Fruit fly (Drosophila melanogaster): Measurements from ENCODE around the gene to.

to gene

DNA sequence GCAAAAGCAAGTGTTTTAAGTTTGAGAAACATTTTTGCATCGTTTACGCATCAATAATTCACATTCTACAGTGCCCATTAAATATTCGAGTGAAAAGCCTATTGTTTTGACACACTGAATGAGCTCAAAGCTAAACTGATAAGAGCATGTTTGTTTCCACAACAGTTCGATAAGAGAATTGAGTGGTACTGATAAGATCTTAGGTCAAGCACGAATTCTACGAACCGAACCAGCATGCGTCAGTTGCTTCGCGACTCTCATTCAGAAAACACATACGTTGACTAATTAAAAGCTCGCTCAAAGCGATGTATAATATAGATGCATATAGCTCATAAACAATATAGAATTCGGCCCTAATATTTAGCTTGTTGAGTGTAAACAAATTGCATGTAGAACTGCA lies 30.8 kb upstream of the to start:
- no peak for TF ChIP-seq CG12659 (GFP tag; optimal IDR thresholded peaks at IDR 0.05)
- no peak for TF ChIP-seq CG5180 (GFP tag; optimal IDR thresholded peaks at IDR 0.05)
- no peak for TF ChIP-seq inv (GFP tag; IDR thresholded peaks at IDR 0.05; ENCODE audit: partially characterized antibody)
- TF ChIP-seq Opbp (GFP tag; IDR thresholded peaks at IDR 0.05; ENCODE audit: partially characterized antibody): no peak
- TF ChIP-seq dpn (GFP tag; optimal IDR thresholded peaks at IDR 0.05): no peak
- no peak for TF ChIP-seq D (optimal IDR thresholded peaks at IDR 0.05)
- no peak for TF ChIP-seq D (GFP tag; optimal IDR thresholded peaks at IDR 0.05)
- TF ChIP-seq Dip2 (GFP tag; IDR thresholded peaks at IDR 0.05): no peak
- no peak for TF ChIP-seq slp2 (GFP tag; optimal IDR thresholded peaks at IDR 0.05)
- TF ChIP-seq NC2β (GFP tag; optimal IDR thresholded peaks at IDR 0.05): no peak
- peak; percentile 31 for TF ChIP-seq sug (tag; optimal IDR thresholded peaks at IDR 0.05)
- no peak for TF ChIP-seq Hsf (GFP tag; optimal IDR thresholded peaks at IDR 0.05)
- no peak for TF ChIP-seq CG3995 (GFP tag; optimal IDR thresholded peaks at IDR 0.05)
- no peak for TF ChIP-seq CG3163 (GFP tag; optimal IDR thresholded peaks at IDR 0.05)
- TF ChIP-seq vnd (GFP tag; IDR thresholded peaks at IDR 0.05; ENCODE audit: partially characterized antibody): no peak
- no peak for TF ChIP-seq fu2 (GFP tag; optimal IDR thresholded peaks at IDR 0.05)
- no peak for TF ChIP-seq D19A (tag; optimal IDR thresholded peaks at IDR 0.05)
- TF ChIP-seq Antp (GFP tag; optimal IDR thresholded peaks at IDR 0.05): no peak
- TF ChIP-seq cato (GFP tag; optimal IDR thresholded peaks at IDR 0.05; ENCODE audit: borderline replicate concordance): no peak
- TF ChIP-seq CG2712 (tag; optimal IDR thresholded peaks at IDR 0.05): no peak
- TF ChIP-seq gcm2 (GFP tag; optimal IDR thresholded peaks at IDR 0.05): no peak
- TF ChIP-seq en (GFP tag; optimal IDR thresholded peaks at IDR 0.05): no peak
- TF ChIP-seq lov (optimal IDR thresholded peaks at IDR 0.05): no peak
- no peak for TF ChIP-seq lov (GFP tag; IDR thresholded peaks at IDR 0.05)
- no peak for TF ChIP-seq CG14667 (GFP tag; IDR thresholded peaks at IDR 0.05)
- no peak for TF ChIP-seq Atf-2 (GFP tag; optimal IDR thresholded peaks at IDR 0.05)
- TF ChIP-seq tio (GFP tag; optimal IDR thresholded peaks at IDR 0.05): no peak
- TF ChIP-seq HLH3B (GFP tag; IDR thresholded peaks at IDR 0.05): no peak
- no peak for TF ChIP-seq CG6813 (GFP tag; optimal IDR thresholded peaks at IDR 0.05)
- TF ChIP-seq Gug (GFP tag; IDR thresholded peaks at IDR 0.05): no peak
- no peak for TF ChIP-seq CG15696 (tag; optimal IDR thresholded peaks at IDR 0.05)
- TF ChIP-seq shn (GFP tag; optimal IDR thresholded peaks at IDR 0.05): no peak
- peak; percentile 91 for TF ChIP-seq z (GFP tag; IDR thresholded peaks at IDR 0.05)
- no peak for TF ChIP-seq CG4820 (GFP tag; optimal IDR thresholded peaks at IDR 0.05)
- no peak for TF ChIP-seq Oli (tag; optimal IDR thresholded peaks at IDR 0.05)
- TF ChIP-seq chm (GFP tag; IDR thresholded peaks at IDR 0.05): no peak
- peak in 1 of 2 experiments; percentile 43 for TF ChIP-seq eve (GFP tag; optimal IDR thresholded peaks at IDR 0.05)
- no peak for TF ChIP-seq zfh2 (GFP tag; optimal IDR thresholded peaks at IDR 0.05)
- no peak for TF ChIP-seq ro (GFP tag; IDR thresholded peaks at IDR 0.05)
- no peak for TF ChIP-seq scrt (GFP tag; optimal IDR thresholded peaks at IDR 0.05)
- TF ChIP-seq CG11723 (GFP tag; optimal IDR thresholded peaks at IDR 0.05): no peak
- TF ChIP-seq Drgx (GFP tag; IDR thresholded peaks at IDR 0.05): no peak
- no peak for TF ChIP-seq CG31365 (tag; optimal IDR thresholded peaks at IDR 0.05)
- TF ChIP-seq CG34224 (GFP tag; IDR thresholded peaks at IDR 0.05; ENCODE audit: partially characterized antibody): no peak
- no peak for TF ChIP-seq gem (tag; optimal IDR thresholded peaks at IDR 0.05)
- TF ChIP-seq CG7357 (GFP tag; IDR thresholded peaks at IDR 0.05): no peak
- TF ChIP-seq Meics (GFP tag; optimal IDR thresholded peaks at IDR 0.05): no peak
- no peak for TF ChIP-seq jing (GFP tag; optimal IDR thresholded peaks at IDR 0.05)
- TF ChIP-seq Fer1 (GFP tag; optimal IDR thresholded peaks at IDR 0.05): no peak
- TF ChIP-seq trem (tag; optimal IDR thresholded peaks at IDR 0.05): no peak
- peak in 1 of 2 experiments; percentile 80 for TF ChIP-seq Hr78 (GFP tag; optimal IDR thresholded peaks at IDR 0.05)
- TF ChIP-seq ci (GFP tag; IDR thresholded peaks at IDR 0.05): no peak

Data from whole organism, embryonic.